Worm (Caenorhabditis elegans) whole organism, late embryonic: ENCODE results near the gene psa-3.

Source experiments
- C08G9.2 ChIP-seq: sonication (generic microtip); optimal IDR thresholded peaks from 2 replicates; lab custom pipeline; 2016; ENCODE audit warnings: mild to moderate bottlenecking, missing genetic modification characterization, moderate library complexity, missing compliant biosample characterization
- F13H6.1 ChIP-seq: sonication (generic microtip); optimal IDR thresholded peaks from 2 replicates; lab custom pipeline; 2016; ENCODE audit warnings: missing genetic modification characterization, missing compliant biosample characterization
- K02D7.2 ChIP-seq: sonication (generic microtip); optimal IDR thresholded peaks from 2 replicates; lab custom pipeline; 2017; ENCODE audit warnings: mild to moderate bottlenecking, missing genetic modification characterization, missing compliant biosample characterization
- K09A11.1 ChIP-seq: sonication (generic microtip); optimal IDR thresholded peaks from 2 replicates; lab custom pipeline; 2017; ENCODE audit warnings: antibody characterized with exemption, mild to moderate bottlenecking, missing genetic modification characterization, missing compliant biosample characterization; ENCODE audit not compliant: insufficient read depth
- ceh-14 ChIP-seq: sonication (generic microtip); optimal IDR thresholded peaks from 2 replicates; lab custom pipeline; 2016; ENCODE audit warnings: missing genotype, missing genetic modification characterization, missing compliant biosample characterization
- ceh-18 ChIP-seq: sonication (generic microtip); optimal IDR thresholded peaks from 2 replicates; lab custom pipeline; 2016; ENCODE audit warnings: missing genetic modification characterization, missing compliant biosample characterization
- ceh-19 ChIP-seq: fragments of 200-800 bp; sonication (Bioruptor generic); optimal IDR thresholded peaks from 2 replicates; lab custom pipeline; 2018; ENCODE audit warnings: mild to moderate bottlenecking, missing genetic modification characterization, missing compliant biosample characterization
- ceh-2 ChIP-seq: sonication (generic microtip); optimal IDR thresholded peaks from 2 replicates; lab custom pipeline; 2016; ENCODE audit warnings: missing genotype, missing genetic modification characterization, missing compliant biosample characterization
- ceh-31 ChIP-seq: sonication (generic microtip); optimal IDR thresholded peaks from 2 replicates; lab custom pipeline; 2016; ENCODE audit warnings: missing genetic modification characterization, missing compliant biosample characterization
- ceh-34 ChIP-seq: sonication (generic microtip); optimal IDR thresholded peaks from 2 replicates; lab custom pipeline; 2016; ENCODE audit warnings: mild to moderate bottlenecking, missing genetic modification characterization, missing compliant biosample characterization
- ceh-9 ChIP-seq: sonication (generic microtip); optimal IDR thresholded peaks from 2 replicates; lab custom pipeline; 2016; ENCODE audit warnings: mild to moderate bottlenecking, missing genetic modification characterization, inconsistent platforms, missing compliant biosample characterization
- dmd-4 ChIP-seq: sonication (generic microtip); optimal IDR thresholded peaks from 2 replicates; lab custom pipeline; 2016; ENCODE audit warnings: borderline replicate concordance, missing genetic modification characterization, missing compliant biosample characterization
- dve-1 ChIP-seq: sonication (generic microtip); optimal IDR thresholded peaks from 2 replicates; lab custom pipeline; 2017; ENCODE audit warnings: antibody characterized with exemption, mild to moderate bottlenecking, missing genetic modification characterization, missing compliant biosample characterization
- elt-2 ChIP-seq: sonication (generic microtip); optimal IDR thresholded peaks from 2 replicates; lab custom pipeline; 2016; ENCODE audit warnings: missing genetic modification reagents, missing genetic modification characterization, missing compliant biosample characterization
- eyg-1 ChIP-seq: sonication (generic microtip); optimal IDR thresholded peaks from 2 replicates; lab custom pipeline; 2016; ENCODE audit warnings: missing genotype, missing genetic modification characterization, missing compliant biosample characterization
- fkh-6 ChIP-seq: sonication (generic microtip); optimal IDR thresholded peaks from 2 replicates; lab custom pipeline; 2016; ENCODE audit warnings: missing genetic modification characterization, missing compliant biosample characterization
- hlh-30 ChIP-seq: sonication (generic microtip); optimal IDR thresholded peaks from 2 replicates; lab custom pipeline; 2017; ENCODE audit warnings: antibody characterized with exemption, missing genetic modification characterization, missing compliant biosample characterization; ENCODE audit not compliant: insufficient read depth
- hlh-8 ChIP-seq: sonication (generic microtip); optimal IDR thresholded peaks from 2 replicates; lab custom pipeline; 2016; ENCODE audit warnings: missing genotype, missing genetic modification characterization, missing compliant biosample characterization
- nfya-1 ChIP-seq: sonication (generic microtip); optimal IDR thresholded peaks from 2 replicates; lab custom pipeline; 2017; ENCODE audit warnings: missing genetic modification characterization, mild to moderate bottlenecking, missing compliant biosample characterization, antibody characterized with exemption, moderate library complexity
- nhr-11 ChIP-seq: fragments of 150-350 bp; optimal IDR thresholded peaks from 2 replicates; lab custom pipeline; 2014; ENCODE audit warnings: missing biosample characterization, missing genetic modification characterization
- odd-2 ChIP-seq: sonication (generic microtip); optimal IDR thresholded peaks from 2 replicates; lab custom pipeline; 2017; ENCODE audit warnings: antibody characterized with exemption, mild to moderate bottlenecking, missing genetic modification characterization, missing compliant biosample characterization
- pat-9 ChIP-seq: fragments of 200-800 bp; sonication (Bioruptor generic); optimal IDR thresholded peaks from 2 replicates; lab custom pipeline; 2018; ENCODE audit warnings: mild to moderate bottlenecking, missing genetic modification characterization, moderate library complexity, missing compliant biosample characterization
- pax-1 ChIP-seq: fragments of 150-350 bp; optimal IDR thresholded peaks from 2 replicates; lab custom pipeline; 2014; ENCODE audit warnings: missing biosample characterization, missing genetic modification characterization
- pha-4 ChIP-seq: fragments of 150-350 bp; optimal IDR thresholded peaks from 2 replicates; lab custom pipeline; 2018; ENCODE audit warnings: missing biosample characterization, missing genetic modification reagents, missing genetic modification characterization
- ref-2 ChIP-seq: sonication (generic microtip); optimal IDR thresholded peaks from 2 replicates; lab custom pipeline; 2016; ENCODE audit warnings: missing genetic modification characterization, missing compliant biosample characterization
- rnt-1 ChIP-seq: sonication (generic microtip); optimal IDR thresholded peaks from 2 replicates; lab custom pipeline; 2016; ENCODE audit warnings: missing genetic modification characterization, missing compliant biosample characterization
- sdc-2 ChIP-seq: sonication (generic microtip); optimal IDR thresholded peaks from 2 replicates; lab custom pipeline; 2016; ENCODE audit warnings: missing genotype, missing genetic modification characterization, missing compliant biosample characterization
- sox-2 ChIP-seq: fragments of 200-800 bp; sonication (Bioruptor generic); IDR thresholded peaks from 2 replicates; pipeline ENCODE4 v1.3.6; 2022; ENCODE audit warnings: missing genetic modification reagents, missing genetic modification characterization, missing compliant biosample characterization
- syd-9 ChIP-seq: sonication (generic microtip); optimal IDR thresholded peaks from 2 replicates; lab custom pipeline; 2016; ENCODE audit warnings: mild to moderate bottlenecking, missing genetic modification characterization, moderate library complexity, missing compliant biosample characterization
- tbx-2 ChIP-seq: sonication (generic microtip); optimal IDR thresholded peaks from 2 replicates; lab custom pipeline; 2016; ENCODE audit warnings: missing genetic modification characterization, missing compliant biosample characterization
- ttx-3 ChIP-seq: sonication (generic microtip); optimal IDR thresholded peaks from 2 replicates; lab custom pipeline; 2016; ENCODE audit warnings: missing genetic modification reagents, missing genetic modification characterization, missing compliant biosample characterization
- unc-42 ChIP-seq: sonication (generic microtip); optimal IDR thresholded peaks from 2 replicates; lab custom pipeline; 2016; ENCODE audit warnings: missing genotype, missing genetic modification characterization, missing compliant biosample characterization
- unc-55 ChIP-seq: sonication (generic microtip); optimal IDR thresholded peaks from 2 replicates; lab custom pipeline; 2017; ENCODE audit warnings: missing biosample characterization, missing genetic modification reagents, missing genetic modification characterization

psa-3 gene

DNA sequence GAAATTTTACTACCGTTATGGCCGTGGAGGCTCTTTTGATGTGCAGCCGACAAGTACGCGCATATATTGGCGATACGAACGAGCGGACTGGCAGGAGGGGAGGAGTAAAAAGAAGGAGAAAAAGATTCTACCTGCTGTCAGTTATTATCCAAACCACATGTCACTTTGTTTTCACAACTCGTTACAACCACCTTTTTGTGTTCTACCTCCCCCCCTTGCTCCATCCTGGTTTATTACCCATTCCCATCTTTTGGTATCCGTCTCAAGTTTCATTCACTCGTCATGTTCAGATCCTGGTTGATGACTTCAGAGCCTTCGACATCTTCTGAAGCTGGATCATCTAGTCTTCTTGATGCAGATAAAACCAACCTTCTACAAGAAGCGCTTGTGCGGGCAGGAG, at the start of gene psa-3:
psa-3 (plus strand) TSS at position 301 of the 400 bp plus-strand sequence.
- TF ChIP-seq odd-2 (tag; lab: Kevin White, UChicago), result no peak
- no peak for TF ChIP-seq dve-1 (tag; lab: Kevin White, UChicago)
- no peak for TF ChIP-seq eyg-1 (tag; lab: Kevin White, UChicago)
- no peak for TF ChIP-seq ceh-2 (tag; lab: Kevin White, UChicago)
- TF ChIP-seq K09A11.1 (tag; lab: Kevin White, UChicago), result no peak
- TF ChIP-seq fkh-6, result no peak
- no peak for TF ChIP-seq dmd-4 (tag; lab: Kevin White, UChicago)
- TF ChIP-seq elt-2, result no peak
- TF ChIP-seq nhr-11 (tag; lab: Kevin White, UChicago), result no peak

DNA sequence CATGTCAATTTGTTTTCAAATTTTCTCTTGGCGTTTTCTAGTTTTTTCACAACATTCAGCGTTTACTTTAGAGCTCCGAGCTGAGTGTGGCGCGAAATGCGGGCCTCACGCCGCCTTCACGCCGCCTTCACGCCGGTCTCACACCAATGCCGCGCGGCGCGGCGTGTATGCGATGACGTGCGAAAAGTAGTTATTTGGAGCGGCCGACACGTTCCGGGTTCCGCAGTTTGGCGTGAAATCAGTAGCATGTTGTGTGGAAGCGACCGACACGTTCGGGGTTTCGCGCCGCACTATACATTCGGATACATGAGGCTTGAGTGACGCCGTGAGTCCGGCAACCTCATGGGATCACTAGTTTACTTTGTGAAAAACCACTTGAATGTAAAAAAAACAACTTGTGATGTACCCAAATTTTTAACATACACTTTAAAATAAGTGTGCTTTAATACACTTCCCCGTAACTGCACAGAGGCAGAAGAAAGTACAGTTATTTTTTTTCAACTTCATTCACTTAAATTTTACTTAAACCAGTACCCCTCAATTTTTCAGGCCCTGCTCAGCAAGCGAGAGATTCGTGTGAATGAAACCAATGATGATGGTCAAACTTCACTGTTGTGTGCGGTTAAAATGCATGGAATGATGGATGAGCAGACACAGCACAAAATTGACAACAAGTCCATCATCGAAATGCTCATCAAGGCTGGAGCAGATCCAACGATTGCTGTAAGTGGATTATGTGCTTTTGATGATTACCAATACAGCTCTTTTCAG, 45.4 kb upstream of the psa-3 start:
- TF ChIP-seq ceh-19 (GFP tag; lab: Kevin White, UChicago) (no peak), syd-9 (tag; lab: Kevin White, UChicago) (no peak)

DNA sequence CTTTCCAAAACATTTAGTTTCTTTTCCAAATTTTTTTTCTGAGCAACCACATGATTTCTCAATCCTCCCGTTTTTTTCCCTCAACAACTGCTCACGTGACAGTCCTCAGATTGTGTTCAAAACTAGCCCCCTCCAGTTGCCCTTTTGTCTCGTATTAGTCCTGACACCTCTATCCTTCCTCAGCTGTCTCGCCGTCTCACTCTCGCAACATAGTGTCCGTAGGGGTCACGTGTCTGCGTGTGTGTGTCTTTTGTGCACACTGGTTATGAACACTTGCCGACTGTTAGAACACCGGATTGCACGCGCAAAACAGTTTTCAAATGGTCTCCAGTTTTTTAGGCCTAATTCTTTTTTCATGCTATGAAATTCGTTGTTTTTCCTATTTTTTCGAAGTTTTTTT, 42.5 kb upstream of the psa-3 start:
- TF ChIP-seq nfya-1 (tag; lab: Kevin White, UChicago) (peak; percentile 37), hlh-30 (tag; lab: Kevin White, UChicago) (peak; percentile 99), nhr-11 (tag; lab: Kevin White, UChicago) (no peak), ref-2 (tag; lab: Kevin White, UChicago) (peak; percentile 79), F13H6.1 (tag; lab: Kevin White, UChicago) (no peak), ttx-3 (no peak), sdc-2 (tag; lab: Kevin White, UChicago) (peak; percentile 60), ceh-34 (tag; lab: Kevin White, UChicago) (peak; percentile 38), hlh-8 (tag; lab: Kevin White, UChicago) (peak; percentile 18), ceh-18 (tag; lab: Kevin White, UChicago) (peak; percentile 64), tbx-2 (tag; lab: Kevin White, UChicago) (peak; percentile 63), unc-55 (peak; percentile 39), sox-2 (GFP tag; lab: Robert Waterston, UW) (0 out of 2 replicates have a peak, but pooled peaks have one; percentile 19), K02D7.2 (no peak), ceh-31 (tag; lab: Kevin White, UChicago) (peak; percentile 79)

DNA sequence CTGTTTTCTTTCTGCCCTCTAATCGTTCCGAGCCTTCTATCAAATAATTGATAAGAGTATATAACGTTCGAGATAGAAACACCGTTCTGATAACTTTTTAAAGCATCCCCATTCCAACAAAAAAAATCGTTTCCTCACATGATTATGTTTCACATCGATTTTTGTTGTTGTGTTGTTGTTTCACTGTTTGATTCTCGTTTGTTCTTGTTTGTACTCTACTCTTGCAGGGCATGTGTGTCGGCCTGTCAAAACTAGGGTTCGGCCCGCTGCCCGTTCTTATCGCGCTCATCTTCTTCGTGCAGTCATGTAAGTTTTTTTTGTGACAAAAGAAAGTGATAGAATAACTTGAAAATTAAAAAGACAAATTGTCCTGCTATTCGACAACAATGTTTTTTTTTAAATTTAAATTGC, 42.0 kb upstream of the psa-3 start, which contains the start of gene C33A11.2:
C33A11.2 (plus strand) TSS at position 226 of the 411 bp plus-strand sequence.
- no peak for TF ChIP-seq sox-2 (GFP tag; lab: Robert Waterston, UW)
- TF ChIP-seq K09A11.1 (tag; lab: Kevin White, UChicago), result no peak
- no peak for TF ChIP-seq pat-9
- peak; percentile 67 for TF ChIP-seq elt-2
- TF ChIP-seq rnt-1 (tag; lab: Kevin White, UChicago), result no peak
- TF ChIP-seq ceh-9 (tag; lab: Kevin White, UChicago), result no peak
- TF ChIP-seq ceh-34 (tag; lab: Kevin White, UChicago), result no peak

DNA sequence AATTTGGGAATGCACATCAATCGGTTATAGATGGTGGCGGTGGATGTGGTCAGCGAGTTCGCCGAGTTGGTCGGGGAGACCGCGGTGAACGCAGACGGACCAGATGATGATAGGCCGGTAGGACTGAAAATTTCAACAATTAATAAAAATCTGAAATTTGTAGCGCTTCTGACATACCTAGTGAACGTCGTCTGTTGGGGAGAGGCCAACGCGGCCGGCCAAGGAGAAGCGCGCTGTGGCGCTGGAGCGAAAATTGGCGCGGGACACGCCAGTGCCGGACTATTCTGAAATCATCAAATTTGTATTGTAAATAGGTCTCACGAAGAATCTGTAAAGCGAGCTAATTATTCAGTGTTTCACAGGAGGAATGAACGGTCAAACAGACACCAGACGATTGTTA, 35.0 kb upstream of the psa-3 start:
- no peak for TF ChIP-seq pax-1 (tag; lab: Kevin White, UChicago)

DNA sequence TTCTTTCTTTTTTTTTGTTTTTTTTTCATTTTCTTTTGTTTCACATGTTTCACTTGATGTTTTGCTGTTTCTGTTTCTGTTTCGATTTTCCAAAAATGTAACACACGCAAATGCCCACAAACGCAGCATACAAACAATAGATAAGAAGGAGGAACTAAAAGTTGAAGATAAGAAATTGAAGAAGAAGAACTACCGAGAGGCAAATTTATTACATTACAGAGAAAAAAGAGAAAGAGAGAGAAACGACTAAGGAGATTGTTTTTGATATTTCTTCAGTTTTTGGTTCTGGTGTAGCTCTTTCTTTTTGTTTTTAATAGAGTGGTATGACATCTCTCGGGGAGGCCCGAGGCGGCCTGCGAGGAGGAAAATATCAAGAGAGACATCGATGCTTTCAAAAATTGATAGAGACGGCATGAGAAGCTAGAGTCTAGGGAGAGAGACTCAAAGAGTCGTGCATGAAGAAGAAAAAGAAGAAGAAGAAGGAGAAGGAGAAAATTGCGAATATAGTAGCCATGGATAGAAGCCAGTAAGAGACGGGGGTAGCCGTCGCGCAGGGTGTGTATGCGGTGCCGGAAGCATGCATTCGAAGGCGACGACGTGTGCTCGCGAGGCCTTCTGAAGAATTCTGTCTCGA, 34.2 kb upstream of the psa-3 start:
- TF ChIP-seq ceh-31 (tag; lab: Kevin White, UChicago) (peak; percentile 48), ceh-14 (tag; lab: Kevin White, UChicago) (peak; percentile 45), tbx-2 (tag; lab: Kevin White, UChicago) (peak; percentile 13), unc-42 (tag; lab: Kevin White, UChicago) (peak; percentile 64), F13H6.1 (tag; lab: Kevin White, UChicago) (peak; percentile 11), odd-2 (tag; lab: Kevin White, UChicago) (no peak), pha-4 (tag; lab: Kevin White, UChicago) (no peak), ceh-34 (tag; lab: Kevin White, UChicago) (peak; percentile 23), sdc-2 (tag; lab: Kevin White, UChicago) (peak; percentile 78), elt-2 (peak; percentile 81), C08G9.2 (tag; lab: Kevin White, UChicago) (peak; percentile 5), pax-1 (tag; lab: Kevin White, UChicago) (no peak), nfya-1 (tag; lab: Kevin White, UChicago) (peak; percentile 32), ceh-18 (tag; lab: Kevin White, UChicago) (peak; percentile 37)
- TF ChIP-seq, all 69 proteins: peak for 11
